Worm (Caenorhabditis elegans) whole organism, L2 larva: ENCODE data around the gene srh-282.

Experiments
- C34F6.9 ChIP-seq: fragments of 150-350 bp; optimal IDR thresholded peaks from 2 replicates; lab custom pipeline; 2014; ENCODE audit warnings: missing biosample characterization, missing genetic modification characterization
- R02D3.7 ChIP-seq: fragments of 150-350 bp; optimal IDR thresholded peaks from 2 replicates; lab custom pipeline; 2014; ENCODE audit warnings: missing biosample characterization, missing genetic modification characterization
- ZK546.5 ChIP-seq: sonication (generic microtip); optimal IDR thresholded peaks from 2 replicates; lab custom pipeline; 2017; ENCODE audit warnings: missing biosample characterization, missing genetic modification characterization
- alr-1 ChIP-seq: fragments of 150-350 bp; optimal IDR thresholded peaks from 2 replicates; lab custom pipeline; 2014; ENCODE audit warnings: missing biosample characterization, missing genetic modification characterization
- ama-1 ChIP-seq: fragments of 150-350 bp; optimal IDR thresholded peaks from 2 replicates; lab custom pipeline; 2018; ENCODE audit warnings: inconsistent platforms
- blmp-1 ChIP-seq: sonication (generic microtip); optimal IDR thresholded peaks from 2 replicates; lab custom pipeline; 2017; ENCODE audit warnings: missing genetic modification characterization, mild to moderate bottlenecking, missing compliant biosample characterization, antibody characterized with exemption, moderate library complexity; ENCODE audit not compliant: insufficient read depth
- ceh-82 ChIP-seq: fragments of 150-350 bp; optimal IDR thresholded peaks from 2 replicates; lab custom pipeline; 2014; ENCODE audit warnings: missing biosample characterization, missing genetic modification characterization
- crh-2 ChIP-seq: sonication (generic microtip); optimal IDR thresholded peaks from 2 replicates; lab custom pipeline; 2017; ENCODE audit warnings: missing biosample characterization, missing genetic modification characterization
- dmd-4 ChIP-seq: sonication (generic microtip); optimal IDR thresholded peaks from 2 replicates; lab custom pipeline; 2017; ENCODE audit warnings: missing biosample characterization, missing genetic modification characterization
- elt-1 ChIP-seq: fragments of 150-350 bp; optimal IDR thresholded peaks from 2 replicates; lab custom pipeline; 2014; ENCODE audit warnings: missing biosample characterization, missing genetic modification characterization
- elt-3 ChIP-seq: sonication (generic microtip); optimal IDR thresholded peaks from 2 replicates; lab custom pipeline; 2017; ENCODE audit warnings: missing biosample characterization, missing genetic modification characterization
- fos-1 ChIP-seq: fragments of 150-350 bp; optimal IDR thresholded peaks from 2 replicates; lab custom pipeline; 2014; ENCODE audit warnings: missing biosample characterization, missing genetic modification characterization
- gmeb-1 ChIP-seq: fragments of 150-350 bp; optimal IDR thresholded peaks from 2 replicates; lab custom pipeline; 2014; ENCODE audit warnings: missing biosample characterization, missing genetic modification characterization
- lin-13 ChIP-seq: fragments of 150-350 bp; optimal IDR thresholded peaks from 2 replicates; lab custom pipeline; 2014; ENCODE audit warnings: missing biosample characterization, missing genetic modification reagents, missing genetic modification characterization
- lin-39 ChIP-seq: fragments of 150-350 bp; optimal IDR thresholded peaks from 2 replicates; lab custom pipeline; 2014; ENCODE audit warnings: missing biosample characterization, missing genetic modification reagents, missing genetic modification characterization
- mab-5 ChIP-seq: fragments of 150-350 bp; optimal IDR thresholded peaks from 2 replicates; lab custom pipeline; 2014; ENCODE audit warnings: missing biosample characterization, missing genetic modification characterization
- mbf-1 ChIP-seq: sonication (generic microtip); optimal IDR thresholded peaks from 2 replicates; lab custom pipeline; 2017; ENCODE audit warnings: missing biosample characterization, missing genetic modification characterization
- mdl-1 ChIP-seq, 2 experiments: fragments of 150-350 bp in 1 of 2; sonication (generic microtip) in 1 of 2; optimal IDR thresholded peaks; 2 replicates each; lab custom pipeline; 2017; ENCODE audit warnings: missing biosample characterization in 2 of 2, missing genetic modification characterization in 2 of 2
- nhr-10 ChIP-seq: sonication (generic microtip); optimal IDR thresholded peaks from 2 replicates; lab custom pipeline; 2017; ENCODE audit warnings: missing biosample characterization, missing genetic modification characterization
- nhr-11 ChIP-seq: fragments of 150-350 bp; optimal IDR thresholded peaks from 2 replicates; lab custom pipeline; 2014; ENCODE audit warnings: missing biosample characterization, missing genetic modification characterization
- nhr-12 ChIP-seq: fragments of 150-350 bp; optimal IDR thresholded peaks from 2 replicates; lab custom pipeline; 2014; ENCODE audit warnings: missing biosample characterization, missing genetic modification characterization
- nhr-129 ChIP-seq: fragments of 150-350 bp; optimal IDR thresholded peaks from 2 replicates; lab custom pipeline; 2014; ENCODE audit warnings: missing biosample characterization, missing genetic modification characterization
- nhr-21 ChIP-seq: fragments of 150-350 bp; optimal IDR thresholded peaks from 2 replicates; lab custom pipeline; 2014; ENCODE audit warnings: missing biosample characterization, missing genetic modification characterization
- nhr-23 ChIP-seq: fragments of 150-350 bp; optimal IDR thresholded peaks from 2 replicates; lab custom pipeline; 2014; ENCODE audit warnings: missing biosample characterization, missing genetic modification reagents, missing genetic modification characterization
- nhr-25 ChIP-seq: fragments of 150-350 bp; sonication (generic microtip); optimal IDR thresholded peaks from 3 replicates; lab custom pipeline; 2014; ENCODE audit warnings: missing biosample characterization, missing genetic modification characterization
- nhr-6 ChIP-seq: fragments of 150-350 bp; optimal IDR thresholded peaks from 2 replicates; lab custom pipeline; 2014; ENCODE audit warnings: missing biosample characterization, missing genetic modification characterization
- nhr-77 ChIP-seq: fragments of 150-350 bp; optimal IDR thresholded peaks from 2 replicates; lab custom pipeline; 2014; ENCODE audit warnings: missing biosample characterization, missing genetic modification characterization
- peb-1 ChIP-seq: fragments of 150-350 bp; optimal IDR thresholded peaks from 2 replicates; lab custom pipeline; 2014; ENCODE audit warnings: missing biosample characterization, missing genetic modification characterization
- sem-4 ChIP-seq: fragments of 150-350 bp; optimal IDR thresholded peaks from 2 replicates; lab custom pipeline; 2014; ENCODE audit warnings: missing biosample characterization, missing genetic modification reagents, missing genetic modification characterization
- skn-1 ChIP-seq: sonication (generic microtip); optimal IDR thresholded peaks from 2 replicates; lab custom pipeline; 2017; ENCODE audit warnings: missing biosample characterization, missing genetic modification characterization
- sma-3 ChIP-seq: sonication (generic microtip); optimal IDR thresholded peaks from 2 replicates; lab custom pipeline; 2016; ENCODE audit warnings: missing genetic modification reagents, missing genetic modification characterization, missing compliant biosample characterization
- sma-9 ChIP-seq, 2 experiments: fragments of 150-350 bp in 1 of 2; sonication (generic microtip) in 1 of 2; optimal IDR thresholded peaks; 2 replicates each; lab custom pipeline; 2014 to 2016; ENCODE audit warnings: missing genetic modification characterization in 2 of 2, mild to moderate bottlenecking in 1 of 2, missing biosample characterization in 1 of 2, missing compliant biosample characterization in 1 of 2, missing genetic modification reagents in 1 of 2, moderate library complexity in 1 of 2
- unc-39 ChIP-seq: fragments of 150-350 bp; optimal IDR thresholded peaks from 2 replicates; lab custom pipeline; 2014; ENCODE audit warnings: missing biosample characterization, missing genetic modification characterization
- unc-55 ChIP-seq: fragments of 150-350 bp; sonication (generic microtip); optimal IDR thresholded peaks from 3 replicates; lab custom pipeline; 2014; ENCODE audit warnings: missing biosample characterization, missing genetic modification reagents, missing genetic modification characterization
- unc-62 ChIP-seq: fragments of 150-350 bp; optimal IDR thresholded peaks from 2 replicates; lab custom pipeline; 2014; ENCODE audit warnings: missing biosample characterization, missing genetic modification reagents, missing genetic modification characterization
- zag-1 ChIP-seq: fragments of 150-350 bp; optimal IDR thresholded peaks from 2 replicates; lab custom pipeline; 2014; ENCODE audit warnings: missing biosample characterization, missing genetic modification characterization
- ztf-1 ChIP-seq: fragments of 200-800 bp; sonication (Bioruptor generic); conservative IDR thresholded peaks from 2 replicates; pipeline ENCODE4 v1.3.6; 2022; ENCODE audit warnings: missing genetic modification characterization, missing compliant biosample characterization
- ztf-4 ChIP-seq: fragments of 150-350 bp; optimal IDR thresholded peaks from 2 replicates; lab custom pipeline; 2014; ENCODE audit warnings: missing biosample characterization, missing genetic modification characterization

Gene srh-282

ce11 chrIV:255379-255857 lies 17.8 kb downstream of the srh-282 start, which contains the start of gene rcat-1 (continued):
- no peak for TF ChIP-seq nhr-10 (tag; lab: Kevin White, UChicago)
- TF ChIP-seq nhr-77 (tag; lab: Kevin White, UChicago) = no peak
- TF ChIP-seq nhr-129 = peak; percentile 80
- no peak for TF ChIP-seq unc-39
- peak; percentile 92 for TF ChIP-seq lin-13
- no peak for TF ChIP-seq unc-62
- no peak for TF ChIP-seq dmd-4 (tag; lab: Kevin White, UChicago)
- peak; percentile 9 for TF ChIP-seq mab-5 (tag; lab: Kevin White, UChicago)
- peak; percentile 53 for TF ChIP-seq ceh-82 (tag; lab: Kevin White, UChicago)
- no peak for TF ChIP-seq zag-1 (tag; lab: Kevin White, UChicago)
- TF ChIP-seq ama-1 (lab: Kevin White, UChicago) = no peak
- TF ChIP-seq unc-55 = peak; percentile 99
- TF ChIP-seq lin-39 (tag; lab: Kevin White, UChicago) = no peak
- no peak for TF ChIP-seq nhr-11 (tag; lab: Kevin White, UChicago)
- TF ChIP-seq nhr-12 (tag; lab: Kevin White, UChicago) = no peak
- TF ChIP-seq fos-1 (tag; lab: Kevin White, UChicago) = peak; percentile 61
- TF ChIP-seq gmeb-1 (tag; lab: Kevin White, UChicago) = peak; percentile 94
- no peak for TF ChIP-seq R02D3.7 (tag; lab: Kevin White, UChicago)
- no peak for TF ChIP-seq elt-3 (tag; lab: Kevin White, UChicago)
- no peak for TF ChIP-seq nhr-6 (tag; lab: Kevin White, UChicago)
- peak; percentile 44 for TF ChIP-seq sem-4 (tag; lab: Kevin White, UChicago)
- peak; percentile 53 for TF ChIP-seq ztf-4
- peak; percentile 91 for TF ChIP-seq C34F6.9 (tag; lab: Kevin White, UChicago)
- TF ChIP-seq, all 48 proteins: peak for 22

- TF ChIP-seq nhr-25 (tag; lab: Kevin White, UChicago) (no peak), ZK546.5 (tag; lab: Kevin White, UChicago) (no peak), mab-5 (tag; lab: Kevin White, UChicago) (no peak), sma-3 (GFP tag; lab: Kevin White, UChicago) (no peak), crh-2 (tag; lab: Kevin White, UChicago) (no peak), nhr-6 (tag; lab: Kevin White, UChicago) (no peak), nhr-11 (tag; lab: Kevin White, UChicago) (no peak), unc-39 (no peak), ceh-82 (tag; lab: Kevin White, UChicago) (no peak), nhr-12 (tag; lab: Kevin White, UChicago) (no peak), unc-55 (no peak), elt-3 (tag; lab: Kevin White, UChicago) (no peak), sma-9 (GFP tag; optimal IDR thresholded peaks at IDR 0.05; lab: Kevin White, UChicago) (no peak), sma-9 (tag; optimal IDR thresholded peaks at IDR 0.05; lab: Kevin White, UChicago) (no peak), dmd-4 (tag; lab: Kevin White, UChicago) (no peak), ztf-1 (GFP tag; lab: Robert Waterston, UW) (no peak), nhr-23 (tag; lab: Kevin White, UChicago) (no peak)
Observed at ce11 chrIV:252454-252853, 20.7 kb downstream of the srh-282 start, which contains the start of gene grl-19. Gene grl-19 (minus strand): TSS chrIV:252554.

- no peak for TF ChIP-seq peb-1
- TF ChIP-seq fos-1 (tag; lab: Kevin White, UChicago) = peak; percentile 52
- no peak for TF ChIP-seq C34F6.9 (tag; lab: Kevin White, UChicago)
- TF ChIP-seq nhr-12 (tag; lab: Kevin White, UChicago) = no peak
- TF ChIP-seq ZK546.5 (tag; lab: Kevin White, UChicago) = no peak
- TF ChIP-seq sma-9 (GFP tag; optimal IDR thresholded peaks at IDR 0.05; lab: Kevin White, UChicago) = peak; percentile 86
- no peak for TF ChIP-seq sma-9 (tag; optimal IDR thresholded peaks at IDR 0.05; lab: Kevin White, UChicago)
- TF ChIP-seq sem-4 (tag; lab: Kevin White, UChicago) = no peak
- no peak for TF ChIP-seq skn-1 (tag; lab: Kevin White, UChicago)
- TF ChIP-seq nhr-25 (tag; lab: Kevin White, UChicago) = peak; percentile 75
- TF ChIP-seq blmp-1 = peak; percentile 73
- no peak for TF ChIP-seq elt-1 (tag; lab: Kevin White, UChicago)
- peak; percentile 56 for TF ChIP-seq gmeb-1 (tag; lab: Kevin White, UChicago)
- TF ChIP-seq crh-2 (tag; lab: Kevin White, UChicago) = peak; percentile 56
- peak; percentile 40 for TF ChIP-seq mab-5 (tag; lab: Kevin White, UChicago)
- TF ChIP-seq mdl-1 (tag; optimal IDR thresholded peaks at IDR 0.05; lab: Kevin White, UChicago) = peak; percentile 67 to 86
- peak; percentile 79 for TF ChIP-seq sma-3 (GFP tag; lab: Kevin White, UChicago)
- no peak for TF ChIP-seq alr-1 (tag; lab: Kevin White, UChicago)
- peak; percentile 65 for TF ChIP-seq nhr-6 (tag; lab: Kevin White, UChicago)
- TF ChIP-seq mbf-1 (tag; lab: Kevin White, UChicago) = no peak
- TF ChIP-seq nhr-129 = peak; percentile 48
- peak; percentile 80 for TF ChIP-seq nhr-21 (tag; lab: Kevin White, UChicago)
- TF ChIP-seq, all 48 proteins: peak for 12
Observed at ce11 chrIV:247494-247893, 25.7 kb downstream of the srh-282 start.
